Worm (Caenorhabditis elegans) whole organism, late embryonic: ENCODE data around the gene ttbk-7.

ENCODE experiments used
- F13H6.1 ChIP-seq: sonication (generic microtip); optimal IDR thresholded peaks from 2 replicates; lab custom pipeline; 2016; ENCODE audit warnings: missing genetic modification characterization, missing compliant biosample characterization
- K02D7.2 ChIP-seq: sonication (generic microtip); optimal IDR thresholded peaks from 2 replicates; lab custom pipeline; 2017; ENCODE audit warnings: mild to moderate bottlenecking, missing genetic modification characterization, missing compliant biosample characterization
- K09A11.1 ChIP-seq: sonication (generic microtip); optimal IDR thresholded peaks from 2 replicates; lab custom pipeline; 2017; ENCODE audit warnings: antibody characterized with exemption, mild to moderate bottlenecking, missing genetic modification characterization, missing compliant biosample characterization; ENCODE audit not compliant: insufficient read depth
- Y22D7AL.16 ChIP-seq: sonication (generic microtip); optimal IDR thresholded peaks from 2 replicates; lab custom pipeline; 2016; ENCODE audit warnings: missing genetic modification characterization, missing compliant biosample characterization
- ama-1 ChIP-seq: fragments of 150-350 bp; optimal IDR thresholded peaks from 2 replicates; lab custom pipeline; 2014
- ceh-22 ChIP-seq: sonication (generic microtip); optimal IDR thresholded peaks from 2 replicates; lab custom pipeline; 2017; ENCODE audit warnings: missing biosample characterization, missing genetic modification characterization
- ceh-24 ChIP-seq: sonication (generic microtip); optimal IDR thresholded peaks from 2 replicates; lab custom pipeline; 2016; ENCODE audit warnings: mild to moderate bottlenecking, missing genetic modification characterization, missing compliant biosample characterization
- ceh-30 ChIP-seq: fragments of 150-350 bp; optimal IDR thresholded peaks from 2 replicates; lab custom pipeline; 2014; ENCODE audit warnings: missing biosample characterization, missing genetic modification characterization
- ceh-31 ChIP-seq: sonication (generic microtip); optimal IDR thresholded peaks from 2 replicates; lab custom pipeline; 2016; ENCODE audit warnings: missing genetic modification characterization, missing compliant biosample characterization
- ceh-45 ChIP-seq: fragments of 200-800 bp; sonication (Bioruptor generic); IDR thresholded peaks from 2 replicates; pipeline ENCODE4 v1.3.6; 2022; ENCODE audit warnings: missing genetic modification reagents, missing genetic modification characterization, missing compliant biosample characterization
- ceh-48 ChIP-seq: sonication (generic microtip); optimal IDR thresholded peaks from 2 replicates; lab custom pipeline; 2016; ENCODE audit warnings: missing genetic modification characterization, inconsistent platforms, missing compliant biosample characterization
- ceh-9 ChIP-seq: sonication (generic microtip); optimal IDR thresholded peaks from 2 replicates; lab custom pipeline; 2016; ENCODE audit warnings: mild to moderate bottlenecking, missing genetic modification characterization, inconsistent platforms, missing compliant biosample characterization
- dmd-4 ChIP-seq: sonication (generic microtip); optimal IDR thresholded peaks from 2 replicates; lab custom pipeline; 2016; ENCODE audit warnings: borderline replicate concordance, missing genetic modification characterization, missing compliant biosample characterization
- dve-1 ChIP-seq: sonication (generic microtip); optimal IDR thresholded peaks from 2 replicates; lab custom pipeline; 2017; ENCODE audit warnings: antibody characterized with exemption, mild to moderate bottlenecking, missing genetic modification characterization, missing compliant biosample characterization
- eyg-1 ChIP-seq: sonication (generic microtip); optimal IDR thresholded peaks from 2 replicates; lab custom pipeline; 2016; ENCODE audit warnings: missing genotype, missing genetic modification characterization, missing compliant biosample characterization
- fkh-10 ChIP-seq: fragments of 150-350 bp; optimal IDR thresholded peaks from 2 replicates; lab custom pipeline; 2014; ENCODE audit warnings: missing biosample characterization, missing genetic modification reagents, missing genetic modification characterization
- fkh-6 ChIP-seq: sonication (generic microtip); optimal IDR thresholded peaks from 2 replicates; lab custom pipeline; 2016; ENCODE audit warnings: missing genetic modification characterization, missing compliant biosample characterization
- hlh-6 ChIP-seq: sonication (generic microtip); optimal IDR thresholded peaks from 2 replicates; lab custom pipeline; 2016; ENCODE audit warnings: missing genotype, missing genetic modification characterization, missing compliant biosample characterization
- hlh-8 ChIP-seq: sonication (generic microtip); optimal IDR thresholded peaks from 2 replicates; lab custom pipeline; 2016; ENCODE audit warnings: missing genotype, missing genetic modification characterization, missing compliant biosample characterization
- madf-2 ChIP-seq: sonication (generic microtip); optimal IDR thresholded peaks from 2 replicates; lab custom pipeline; 2017; ENCODE audit warnings: missing genetic modification characterization, missing compliant biosample characterization
- mec-3 ChIP-seq: sonication (generic microtip); optimal IDR thresholded peaks from 2 replicates; lab custom pipeline; 2016; ENCODE audit warnings: borderline replicate concordance, missing genetic modification characterization, missing compliant biosample characterization
- nfya-1 ChIP-seq: sonication (generic microtip); optimal IDR thresholded peaks from 2 replicates; lab custom pipeline; 2017; ENCODE audit warnings: missing genetic modification characterization, mild to moderate bottlenecking, missing compliant biosample characterization, antibody characterized with exemption, moderate library complexity
- nhr-232 ChIP-seq: sonication (generic microtip); optimal IDR thresholded peaks from 2 replicates; lab custom pipeline; 2016; ENCODE audit warnings: missing genetic modification characterization, missing compliant biosample characterization
- odd-2 ChIP-seq: sonication (generic microtip); optimal IDR thresholded peaks from 2 replicates; lab custom pipeline; 2017; ENCODE audit warnings: antibody characterized with exemption, mild to moderate bottlenecking, missing genetic modification characterization, missing compliant biosample characterization
- pag-3 ChIP-seq: sonication (generic microtip); optimal IDR thresholded peaks from 2 replicates; lab custom pipeline; 2016; ENCODE audit warnings: missing compliant biosample characterization, missing genetic modification characterization, borderline replicate concordance
- pat-9 ChIP-seq: fragments of 200-800 bp; sonication (Bioruptor generic); optimal IDR thresholded peaks from 2 replicates; lab custom pipeline; 2018; ENCODE audit warnings: mild to moderate bottlenecking, missing genetic modification characterization, moderate library complexity, missing compliant biosample characterization
- pax-1 ChIP-seq: fragments of 150-350 bp; optimal IDR thresholded peaks from 2 replicates; lab custom pipeline; 2014; ENCODE audit warnings: missing biosample characterization, missing genetic modification characterization
- pha-2 ChIP-seq: sonication (generic microtip); optimal IDR thresholded peaks from 2 replicates; lab custom pipeline; 2017; ENCODE audit warnings: mild to moderate bottlenecking, missing genetic modification characterization, missing compliant biosample characterization
- pqm-1 ChIP-seq: sonication (generic microtip); optimal IDR thresholded peaks from 2 replicates; lab custom pipeline; 2016; ENCODE audit warnings: missing genetic modification characterization, missing compliant biosample characterization
- ref-2 ChIP-seq: sonication (generic microtip); optimal IDR thresholded peaks from 2 replicates; lab custom pipeline; 2016; ENCODE audit warnings: missing genetic modification characterization, missing compliant biosample characterization
- sox-4 ChIP-seq: sonication (generic microtip); optimal IDR thresholded peaks from 2 replicates; lab custom pipeline; 2017; ENCODE audit warnings: mild to moderate bottlenecking, missing genetic modification characterization, inconsistent platforms, missing compliant biosample characterization
- syd-9 ChIP-seq: sonication (generic microtip); optimal IDR thresholded peaks from 2 replicates; lab custom pipeline; 2016; ENCODE audit warnings: mild to moderate bottlenecking, missing genetic modification characterization, moderate library complexity, missing compliant biosample characterization
- ttx-3 ChIP-seq: sonication (generic microtip); optimal IDR thresholded peaks from 2 replicates; lab custom pipeline; 2016; ENCODE audit warnings: missing genetic modification reagents, missing genetic modification characterization, missing compliant biosample characterization
- unc-3 ChIP-seq, 2 experiments: fragments of 200-800 bp in 1 of 2; sonication (Bioruptor generic) in 1 of 2; sonication (generic microtip) in 1 of 2; conservative IDR thresholded peaks in 1 of 2; optimal IDR thresholded peaks in 1 of 2; 2 replicates each; pipeline versions ENCODE4 v1.3.6 to Lab custom; 2016 to 2022; ENCODE audit warnings: missing compliant biosample characterization in 2 of 2, missing genetic modification characterization in 2 of 2, missing genetic modification reagents in 1 of 2
- unc-42 ChIP-seq: sonication (generic microtip); optimal IDR thresholded peaks from 2 replicates; lab custom pipeline; 2016; ENCODE audit warnings: missing genotype, missing genetic modification characterization, missing compliant biosample characterization

The ttbk-7 gene

DNA sequence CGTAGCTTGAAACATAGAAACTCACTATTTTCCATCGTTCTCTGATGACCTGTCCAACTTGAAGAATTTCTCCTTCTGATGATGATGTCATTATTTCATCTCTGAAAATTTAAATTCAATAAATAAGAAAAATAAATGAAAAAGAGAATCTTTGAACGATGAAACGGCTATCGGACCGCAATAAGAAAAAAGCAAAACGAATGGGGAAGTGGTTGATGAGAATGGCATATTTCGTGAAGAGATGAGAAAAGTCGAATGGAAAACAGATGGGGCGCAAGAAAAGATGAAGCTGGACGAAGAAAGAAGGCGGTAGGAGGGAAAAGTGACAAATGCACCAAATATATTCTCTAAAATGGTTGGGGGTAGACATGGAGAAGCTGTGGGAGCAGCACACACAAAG is at the start of gene ttbk-7:
TSS of gene ttbk-7 (minus strand) at position 101 of the 400 bp plus-strand sequence.
- TF ChIP-seq hlh-6 (tag; lab: Kevin White, UChicago) (no peak), ttx-3 (no peak), unc-42 (tag; lab: Kevin White, UChicago) (peak; percentile 9), fkh-6 (tag; lab: Kevin White, UChicago) (peak; percentile 21), hlh-8 (tag; lab: Kevin White, UChicago) (peak; percentile 33), pqm-1 (tag; lab: Kevin White, UChicago) (no peak), ceh-24 (tag; lab: Kevin White, UChicago) (no peak)

DNA sequence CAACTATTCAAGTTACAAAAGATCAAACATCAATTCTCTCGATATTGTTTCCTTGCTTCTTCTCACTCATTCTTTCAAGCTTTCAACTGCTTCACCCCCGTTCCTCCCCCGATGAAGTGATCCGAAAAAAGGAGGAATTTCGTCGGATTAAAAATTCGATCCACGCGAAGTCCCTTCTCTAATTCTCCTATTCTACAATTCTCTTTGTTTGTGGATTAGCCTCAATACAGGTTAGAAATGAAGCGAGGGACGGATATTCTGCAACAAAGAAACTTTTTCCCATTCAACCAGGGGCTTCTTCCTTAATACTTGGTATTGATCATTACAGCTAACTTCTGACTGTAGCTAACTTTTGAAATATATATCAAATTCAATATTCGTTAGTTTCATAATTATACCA is 49.1 kb upstream of the ttbk-7 start, which contains the start of gene grl-2:
TSS of gene grl-2 (plus strand) at position 301 of the 400 bp plus-strand sequence.
- TF ChIP-seq pag-3 (tag; lab: Kevin White, UChicago) (no peak), fkh-10 (GFP tag; lab: Kevin White, UChicago) (no peak), K09A11.1 (tag; lab: Kevin White, UChicago) (no peak)

DNA sequence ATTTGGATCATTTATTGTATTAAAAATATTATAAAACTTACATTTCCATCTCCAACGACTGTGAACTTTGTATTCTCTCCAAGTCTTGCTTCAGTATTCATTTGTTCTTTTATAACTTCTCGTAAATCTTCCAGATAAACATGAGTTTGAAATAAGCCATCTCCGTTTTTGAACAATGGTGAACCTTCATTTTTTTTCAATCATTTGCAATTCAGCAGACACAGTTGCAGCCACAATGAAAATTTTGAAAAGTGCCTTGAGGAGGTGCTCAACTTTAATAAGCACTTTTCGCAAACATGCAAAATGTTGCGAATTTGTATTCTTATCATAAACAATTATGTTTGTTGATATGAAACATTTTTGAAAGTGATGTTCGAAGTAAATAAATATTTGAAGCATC is 48.6 kb upstream of the ttbk-7 start, which contains the start of gene T16G1.3:
TSS of gene T16G1.3 (minus strand) at position 101 of the 400 bp plus-strand sequence.
- TF ChIP-seq pat-9 (tag; lab: Kevin White, UChicago) = no peak
- TF ChIP-seq ttx-3 = no peak
- no peak for TF ChIP-seq odd-2 (tag; lab: Kevin White, UChicago)
- no peak for TF ChIP-seq ceh-9 (tag; lab: Kevin White, UChicago)
- TF ChIP-seq syd-9 (tag; lab: Kevin White, UChicago) = no peak
- TF ChIP-seq nhr-232 = no peak
- TF ChIP-seq fkh-6 (tag; lab: Kevin White, UChicago) = no peak
- TF ChIP-seq pax-1 (tag; lab: Kevin White, UChicago) = no peak
- TF ChIP-seq ref-2 (tag; lab: Kevin White, UChicago) = no peak
- no peak for TF ChIP-seq eyg-1 (tag; lab: Kevin White, UChicago)

DNA sequence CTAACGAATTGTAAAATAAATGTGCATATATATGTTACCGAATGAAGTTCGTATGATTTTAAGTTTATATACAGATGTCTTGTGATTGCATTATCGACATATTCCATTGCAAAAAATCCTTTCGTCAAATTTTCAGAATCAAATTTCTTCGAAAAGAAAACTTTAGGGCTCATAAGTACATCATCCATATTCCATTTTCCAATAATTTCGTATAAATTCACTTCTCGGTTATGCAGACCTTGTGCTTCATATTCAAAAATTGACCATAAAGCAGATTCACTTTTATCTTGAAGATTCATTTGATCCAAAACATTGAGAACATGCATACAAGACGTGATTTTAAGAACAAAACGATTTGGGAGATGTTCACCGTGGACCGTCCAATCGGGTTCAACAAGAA is 47.7 kb upstream of the ttbk-7 start:
- no peak for TF ChIP-seq ceh-22
- no peak for TF ChIP-seq ceh-48 (tag; lab: Kevin White, UChicago)
- TF ChIP-seq pat-9 (tag; lab: Kevin White, UChicago) = no peak
- no peak for TF ChIP-seq Y22D7AL.16 (tag; lab: Kevin White, UChicago)
- no peak for TF ChIP-seq dve-1
- no peak for TF ChIP-seq ceh-30
- no peak for TF ChIP-seq ceh-45 (GFP tag; lab: Robert Waterston, UW)
- no peak for TF ChIP-seq ceh-31 (tag; lab: Kevin White, UChicago)
- TF ChIP-seq dmd-4 (tag; lab: Kevin White, UChicago) = no peak
- TF ChIP-seq K02D7.2 = no peak
- TF ChIP-seq ceh-24 (tag; lab: Kevin White, UChicago) = no peak
- no peak for TF ChIP-seq mec-3
- TF ChIP-seq nfya-1 = no peak
- no peak for TF ChIP-seq ama-1 (lab: Kevin White, UChicago)
- TF ChIP-seq unc-3 (GFP tag; conservative IDR thresholded peaks at IDR 0.05; lab: Robert Waterston, UW) = no peak
- no peak for TF ChIP-seq unc-3 (tag; optimal IDR thresholded peaks at IDR 0.05; lab: Kevin White, UChicago)
- TF ChIP-seq, all 69 proteins: peak for 0

DNA sequence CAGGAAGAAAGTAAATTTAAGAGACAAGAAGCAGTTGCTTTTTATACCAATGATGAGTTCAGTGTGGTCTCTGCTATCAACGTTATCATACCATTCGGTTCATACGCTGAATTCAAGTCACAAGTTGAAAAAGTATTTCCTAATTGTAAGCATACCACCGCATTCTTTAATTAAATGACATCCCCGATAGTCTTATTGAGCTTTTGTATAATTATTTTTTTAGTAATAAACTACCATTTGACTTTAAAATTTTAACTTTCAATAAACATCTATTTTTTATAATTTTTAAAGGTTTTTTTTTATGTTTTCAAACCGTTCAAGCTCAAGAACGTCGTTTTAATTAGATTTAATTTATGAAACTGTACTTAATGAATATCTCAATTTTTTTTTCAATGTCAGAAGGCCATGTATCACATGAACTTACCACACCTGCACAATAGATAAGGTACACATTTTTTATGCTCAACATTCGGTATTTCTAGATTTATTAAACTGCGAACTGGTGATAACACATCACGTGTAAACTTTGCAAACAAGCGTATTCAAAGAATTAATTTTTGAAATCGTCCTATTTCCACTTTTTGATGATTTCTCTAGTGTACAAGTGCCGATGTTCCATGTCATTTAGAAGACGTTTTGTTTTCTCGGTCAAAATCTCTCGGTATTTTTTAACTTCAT is 46.3 kb upstream of the ttbk-7 start, which contains the start of gene T16G1.4:
TSS of gene T16G1.4 (minus strand) at position 51 of the 678 bp plus-strand sequence.
- TF ChIP-seq F13H6.1 (tag; lab: Kevin White, UChicago) (no peak), madf-2 (no peak), sox-4 (tag; lab: Kevin White, UChicago) (no peak), pha-2 (tag; lab: Kevin White, UChicago) (no peak), pax-1 (tag; lab: Kevin White, UChicago) (no peak)
